Fruit fly (Drosophila melanogaster) whole organism, adult: ENCODE results near the gene Las.

ENCODE experiments used
- CG11617 ChIP-seq: fragments of 200-800 bp; sonication (Bioruptor generic); optimal IDR thresholded peaks from 2 replicates; lab custom pipeline; 2017; ENCODE audit warnings: mild to moderate bottlenecking, missing biosample characterization, missing genetic modification reagents, missing genetic modification characterization
- CG12768 ChIP-seq: fragments of 200-800 bp; sonication (Bioruptor generic); optimal IDR thresholded peaks from 2 replicates; lab custom pipeline; 2017; ENCODE audit warnings: missing biosample characterization, missing genetic modification characterization, mild to moderate bottlenecking, moderate library complexity, missing genetic modification reagents
- CG14711 ChIP-seq: fragments of 200-800 bp; sonication (Bioruptor generic); optimal IDR thresholded peaks from 2 replicates; lab custom pipeline; 2018; ENCODE audit warnings: missing biosample characterization, mild to moderate bottlenecking, missing genetic modification characterization, moderate library complexity
- CG1620 ChIP-seq: fragments of 200-800 bp; sonication (Bioruptor generic); optimal IDR thresholded peaks from 2 replicates; lab custom pipeline; 2016; ENCODE audit warnings: missing biosample characterization, missing genetic modification characterization
- CG33017 ChIP-seq: fragments of 200-800 bp; sonication (Bioruptor generic); optimal IDR thresholded peaks from 2 replicates; lab custom pipeline; 2018; ENCODE audit warnings: missing biosample characterization, mild to moderate bottlenecking, missing genetic modification characterization, moderate library complexity
- CG5204 ChIP-seq: fragments of 200-800 bp; sonication (Bioruptor generic); optimal IDR thresholded peaks from 2 replicates; lab custom pipeline; 2016; ENCODE audit warnings: missing biosample characterization, missing genetic modification characterization
- CG7045 ChIP-seq: fragments of 200-800 bp; sonication (Bioruptor generic); optimal IDR thresholded peaks from 2 replicates; lab custom pipeline; 2017; ENCODE audit warnings: missing biosample characterization, mild to moderate bottlenecking, missing genetic modification characterization
- CG7101 ChIP-seq: fragments of 200-800 bp; sonication (Bioruptor generic); optimal IDR thresholded peaks from 2 replicates; lab custom pipeline; 2018; ENCODE audit warnings: missing biosample characterization, mild to moderate bottlenecking, missing genetic modification characterization, moderate library complexity
- Clk ChIP-seq: fragments of 200-800 bp; sonication (Bioruptor generic); optimal IDR thresholded peaks from 2 replicates; lab custom pipeline; 2017; ENCODE audit warnings: missing biosample characterization, missing genetic modification characterization
- Crg-1 ChIP-seq: fragments of 200-800 bp; sonication (Bioruptor generic); optimal IDR thresholded peaks from 2 replicates; lab custom pipeline; 2016; ENCODE audit warnings: missing biosample characterization, missing genetic modification characterization
- Hr96 ChIP-seq: fragments of 200-800 bp; sonication (Bioruptor generic); optimal IDR thresholded peaks from 2 replicates; lab custom pipeline; 2016; ENCODE audit warnings: missing biosample characterization, missing genetic modification characterization
- Mnt ChIP-seq: fragments of 200-800 bp; sonication (Bioruptor generic); optimal IDR thresholded peaks from 2 replicates; lab custom pipeline; 2016; ENCODE audit warnings: missing biosample characterization, mild to moderate bottlenecking, missing genetic modification characterization
- bab1 ChIP-seq: fragments of 200-800 bp; sonication (Bioruptor generic); optimal IDR thresholded peaks from 3 replicates; lab custom pipeline; 2019; ENCODE audit warnings: missing biosample characterization, mild to moderate bottlenecking, missing genetic modification characterization, moderate library complexity
- cic ChIP-seq: fragments of 200-800 bp; sonication (Bioruptor generic); optimal IDR thresholded peaks from 2 replicates; lab custom pipeline; 2017; ENCODE audit warnings: missing biosample characterization, mild to moderate bottlenecking, missing genetic modification characterization, moderate library complexity
- cnc ChIP-seq, 2 experiments: fragments of >200 bp; optimal IDR thresholded peaks; 2 replicates each; lab custom pipeline; 2017
- kay ChIP-seq: fragments of 200-800 bp; sonication (Bioruptor generic); peaks from one replicate; lab custom pipeline; 2016; ENCODE audit warnings: missing biosample characterization, missing genetic modification characterization, borderline replicate concordance
- ovo ChIP-seq: fragments of 200-800 bp; sonication (Bioruptor generic); optimal IDR thresholded peaks from 2 replicates; lab custom pipeline; 2016; ENCODE audit warnings: missing biosample characterization, missing genetic modification characterization
- pad ChIP-seq: fragments of 200-800 bp; sonication (Bioruptor generic); optimal IDR thresholded peaks from 3 replicates; lab custom pipeline; 2017; ENCODE audit warnings: missing biosample characterization, missing genetic modification characterization, mild to moderate bottlenecking, moderate library complexity, missing genetic modification reagents
- tj ChIP-seq: fragments of 200-800 bp; sonication (Bioruptor generic); optimal IDR thresholded peaks from 3 replicates; lab custom pipeline; 2017; ENCODE audit warnings: missing biosample characterization, mild to moderate bottlenecking, missing genetic modification characterization, moderate library complexity
- toe ChIP-seq: fragments of 200-800 bp; sonication (Bioruptor generic); optimal IDR thresholded peaks from 2 replicates; lab custom pipeline; 2016; ENCODE audit warnings: missing biosample characterization, missing genetic modification characterization

Las gene

DNA sequence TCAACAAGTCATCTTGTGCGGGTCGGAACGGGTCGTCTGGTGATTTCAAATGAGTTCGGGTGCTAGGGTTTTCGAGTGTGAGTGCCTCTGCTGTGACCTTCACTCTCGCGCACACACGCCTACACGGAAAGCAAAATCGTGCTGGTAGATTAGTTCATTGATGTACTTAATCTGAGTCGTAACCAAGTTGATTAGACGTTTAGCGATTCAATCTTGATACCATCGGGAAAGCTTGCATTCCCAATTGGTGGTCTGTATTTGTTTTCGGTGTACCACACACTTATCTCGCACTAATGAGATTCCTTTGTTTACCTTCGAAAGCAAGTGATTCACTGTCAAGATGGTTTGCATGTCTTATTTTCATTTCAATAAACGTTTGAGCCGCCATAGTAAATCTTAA, 43.2 kb downstream of the Las start:
- TF ChIP-seq tj (GFP tag; lab: Kevin White, UChicago): no peak
- no peak for TF ChIP-seq CG11617 (GFP tag; lab: Kevin White, UChicago)
- TF ChIP-seq CG5204: no peak
- no peak for TF ChIP-seq CG1620
- peak; percentile 94 for TF ChIP-seq kay (GFP tag; lab: Kevin White, UChicago)
- TF ChIP-seq Hr96 (GFP tag; lab: Kevin White, UChicago): no peak
- no peak for TF ChIP-seq Clk (GFP tag; lab: Kevin White, UChicago)
- peak; percentile 41 for TF ChIP-seq CG7101 (tag; lab: Kevin White, UChicago)
- no peak for TF ChIP-seq toe (GFP tag; lab: Kevin White, UChicago)
- TF ChIP-seq Mnt (GFP tag; lab: Kevin White, UChicago): peak; percentile 50
- peak; percentile 89 for TF ChIP-seq cic (GFP tag; lab: Kevin White, UChicago)
- TF ChIP-seq CG7045: no peak
- no peak for TF ChIP-seq pad
- TF ChIP-seq bab1: no peak
- no peak for TF ChIP-seq CG12768 (GFP tag; lab: Kevin White, UChicago)
- TF ChIP-seq CG14711 (tag; lab: Kevin White, UChicago): peak; percentile 21
- peak; percentile 41 for TF ChIP-seq CG33017 (tag; lab: Kevin White, UChicago)

dm6 chr3L:20387843-20388163, 44.4 kb downstream of the Las start:
- no peak for TF ChIP-seq ovo (GFP tag; lab: Kevin White, UChicago)
- peak; percentile 4 for TF ChIP-seq CG12768 (GFP tag; lab: Kevin White, UChicago)

dm6 chr3L:20387038-20387842, 44.9 kb downstream of the Las start:
- TF ChIP-seq CG12768 (GFP tag; lab: Kevin White, UChicago): no peak
- TF ChIP-seq kay (GFP tag; lab: Kevin White, UChicago): peak; percentile 52
- TF ChIP-seq Hr96 (GFP tag; lab: Kevin White, UChicago): no peak
- no peak for TF ChIP-seq ovo (GFP tag; lab: Kevin White, UChicago)
- no peak for TF ChIP-seq CG5204
- no peak for TF ChIP-seq tj (GFP tag; lab: Kevin White, UChicago)
- no peak for TF ChIP-seq bab1
- no peak for TF ChIP-seq CG14711 (tag; lab: Kevin White, UChicago)
- no peak for TF ChIP-seq CG11617 (GFP tag; lab: Kevin White, UChicago)
- TF ChIP-seq CG1620: no peak
- no peak for TF ChIP-seq toe (GFP tag; lab: Kevin White, UChicago)
- TF ChIP-seq pad: no peak
- no peak for TF ChIP-seq Crg-1 (GFP tag; lab: Kevin White, UChicago)
- TF ChIP-seq Clk (GFP tag; lab: Kevin White, UChicago): no peak
- TF ChIP-seq CG33017 (tag; lab: Kevin White, UChicago): peak; percentile 10
- no peak for TF ChIP-seq cnc (optimal IDR thresholded peaks at IDR 0.05; lab: Kevin White, UChicago)
- no peak for TF ChIP-seq CG7101 (tag; lab: Kevin White, UChicago)
- no peak for TF ChIP-seq CG7045
- TF ChIP-seq cic (GFP tag; lab: Kevin White, UChicago): peak; percentile 91
- TF ChIP-seq Mnt (GFP tag; lab: Kevin White, UChicago): peak; percentile 82

- TF ChIP-seq pad: peak; percentile 93
- peak; percentile 3 for TF ChIP-seq Clk (GFP tag; lab: Kevin White, UChicago)
- TF ChIP-seq tj (GFP tag; lab: Kevin White, UChicago): peak; percentile 11
- TF ChIP-seq Crg-1 (GFP tag; lab: Kevin White, UChicago): no peak
- peak; percentile 91 for TF ChIP-seq cic (GFP tag; lab: Kevin White, UChicago)
- TF ChIP-seq Mnt (GFP tag; lab: Kevin White, UChicago): peak; percentile 76
- TF ChIP-seq ovo (GFP tag; lab: Kevin White, UChicago): peak; percentile 30
- TF ChIP-seq CG7045: peak; percentile 19
- no peak for TF ChIP-seq toe (GFP tag; lab: Kevin White, UChicago)
- peak; percentile 46 for TF ChIP-seq Hr96 (GFP tag; lab: Kevin White, UChicago)
- peak; percentile 57 for TF ChIP-seq CG12768 (GFP tag; lab: Kevin White, UChicago)
Measured at dm6 chr3L:20385969-20386370, 46.2 kb downstream of the Las start.

DNA sequence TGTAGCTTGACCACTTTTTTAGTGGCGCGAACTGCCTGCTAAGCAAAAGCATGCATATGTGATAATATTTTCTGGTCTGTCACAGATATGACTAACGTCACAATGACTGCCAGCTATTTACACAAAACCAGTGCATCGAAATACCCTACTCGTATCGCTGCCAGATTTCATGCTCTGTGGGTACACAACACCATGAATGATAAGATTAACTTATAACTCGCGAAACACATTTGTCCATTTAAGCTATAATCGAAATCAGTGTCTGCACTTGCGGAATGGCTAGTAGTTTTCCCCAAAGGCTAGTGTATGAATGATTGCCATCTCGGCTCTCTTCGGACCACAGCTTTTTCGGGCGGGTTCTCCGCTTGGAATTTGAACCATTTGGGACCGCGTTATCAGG, 46.8 kb downstream of the Las start:
- no peak for TF ChIP-seq Crg-1 (GFP tag; lab: Kevin White, UChicago)
- TF ChIP-seq Mnt (GFP tag; lab: Kevin White, UChicago): peak; percentile 1
- TF ChIP-seq Hr96 (GFP tag; lab: Kevin White, UChicago): no peak
- no peak for TF ChIP-seq CG11617 (GFP tag; lab: Kevin White, UChicago)
- peak; percentile 51 for TF ChIP-seq cic (GFP tag; lab: Kevin White, UChicago)
- no peak for TF ChIP-seq toe (GFP tag; lab: Kevin White, UChicago)
- peak in 1 of 2 experiments; percentile 39 for TF ChIP-seq cnc (optimal IDR thresholded peaks at IDR 0.05; lab: Kevin White, UChicago)
- no peak for TF ChIP-seq ovo (GFP tag; lab: Kevin White, UChicago)
- TF ChIP-seq CG7045: peak; percentile 15
- no peak for TF ChIP-seq CG33017 (tag; lab: Kevin White, UChicago)
- no peak for TF ChIP-seq CG14711 (tag; lab: Kevin White, UChicago)
- TF ChIP-seq tj (GFP tag; lab: Kevin White, UChicago): peak; percentile 70
- no peak for TF ChIP-seq CG1620
- TF ChIP-seq CG7101 (tag; lab: Kevin White, UChicago): no peak
- no peak for TF ChIP-seq CG12768 (GFP tag; lab: Kevin White, UChicago)
- TF ChIP-seq kay (GFP tag; lab: Kevin White, UChicago): peak; percentile 85
- no peak for TF ChIP-seq bab1
- no peak for TF ChIP-seq CG5204
- TF ChIP-seq pad: no peak
- no peak for TF ChIP-seq Clk (GFP tag; lab: Kevin White, UChicago)
